Worm (Caenorhabditis elegans): ENCODE data around the gene nhr-134.

DNA sequence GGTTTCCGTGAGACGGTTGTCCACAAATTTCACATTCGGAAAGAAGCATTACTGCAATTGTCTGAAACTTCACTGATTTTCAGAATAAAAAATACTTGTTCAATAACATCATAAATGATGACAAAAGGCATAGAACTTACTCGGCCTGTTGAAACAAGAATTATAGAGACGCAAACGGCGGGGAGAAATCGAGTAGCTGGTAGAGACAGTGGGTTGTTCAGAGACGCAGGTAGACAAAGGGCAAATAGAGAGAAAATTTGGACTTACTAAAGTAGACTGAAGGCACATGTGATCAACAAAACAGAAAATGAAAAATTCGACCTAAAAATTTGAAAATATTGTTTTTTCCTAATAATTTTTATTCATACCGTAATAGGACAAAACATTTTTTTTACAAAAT lies 28.7 kb downstream of the nhr-134 start, which contains the start of gene nhr-182:
- no peak for TF ChIP-seq ama-1 (optimal IDR thresholded peaks at IDR 0.05)
- peak; percentile 18 for TF ChIP-seq fos-1 (tag; optimal IDR thresholded peaks at IDR 0.05)
- no peak for TF ChIP-seq nhr-12 (tag; optimal IDR thresholded peaks at IDR 0.05)
- no peak for TF ChIP-seq egl-27 (tag; optimal IDR thresholded peaks at IDR 0.05)
- TF ChIP-seq blmp-1 (tag; optimal IDR thresholded peaks at IDR 0.05; ENCODE audit: insufficient read depth), result no peak
- TF ChIP-seq lin-11 (tag; optimal IDR thresholded peaks at IDR 0.05), result no peak
- no peak for TF ChIP-seq unc-62 (GFP tag; optimal IDR thresholded peaks at IDR 0.05)
- no peak for TF ChIP-seq nhr-237 (tag; optimal IDR thresholded peaks at IDR 0.05)
- no peak for TF ChIP-seq aly-2 (tag; optimal IDR thresholded peaks at IDR 0.05)
- no peak for TF ChIP-seq elt-1 (tag; optimal IDR thresholded peaks at IDR 0.05)
- TF ChIP-seq zag-1 (tag; optimal IDR thresholded peaks at IDR 0.05), result no peak
- TF ChIP-seq nhr-11 (tag; optimal IDR thresholded peaks at IDR 0.05), result no peak
- TF ChIP-seq nhr-77 (tag; optimal IDR thresholded peaks at IDR 0.05), result no peak
- TF ChIP-seq sem-4 (tag; optimal IDR thresholded peaks at IDR 0.05), result no peak
